Worm (Caenorhabditis elegans) whole organism, young adult: ENCODE results near the gene F46B3.1.
"Not testable (repeated sequence)": the region's sequence is repeated elsewhere in the genome, so short reads cannot be mapped to it uniquely, and the experiment has no call there.

Experiments used
- F22D6.2 ChIP-seq: sonication (generic microtip); optimal IDR thresholded peaks from 2 replicates; lab custom pipeline; 2016; ENCODE audit warnings: mild to moderate bottlenecking, missing genetic modification characterization, missing compliant biosample characterization
- K11D2.4 ChIP-seq: fragments of 200-800 bp; sonication (Bioruptor generic); IDR thresholded peaks from 2 replicates; pipeline ENCODE4 v1.3.6; 2022; ENCODE audit warnings: missing genetic modification reagents, missing genetic modification characterization, missing compliant biosample characterization
- ceh-79 ChIP-seq: sonication (generic microtip); optimal IDR thresholded peaks from 2 replicates; lab custom pipeline; 2017; ENCODE audit warnings: mild to moderate bottlenecking, missing genetic modification characterization, missing compliant biosample characterization
- dpl-1 ChIP-seq: fragments of 150-350 bp; optimal IDR thresholded peaks from 2 replicates; lab custom pipeline; 2014; ENCODE audit warnings: missing biosample characterization, missing genetic modification reagents, missing genetic modification characterization
- ets-4 ChIP-seq: fragments of 200-800 bp; sonication (Bioruptor generic); optimal IDR thresholded peaks from 2 replicates; lab custom pipeline; 2018; ENCODE audit warnings: mild to moderate bottlenecking, missing genetic modification characterization, missing compliant biosample characterization
- madf-6 ChIP-seq: fragments of 200-800 bp; sonication (Bioruptor generic); IDR thresholded peaks from 2 replicates; pipeline ENCODE4 v1.3.6; 2022; ENCODE audit warnings: missing genetic modification reagents, missing genetic modification characterization, missing compliant biosample characterization
- mxl-1 ChIP-seq: sonication (generic microtip); optimal IDR thresholded peaks from 2 replicates; lab custom pipeline; 2016; ENCODE audit warnings: missing genetic modification characterization, missing compliant biosample characterization
- repo-1 ChIP-seq: sonication (generic microtip); optimal IDR thresholded peaks from 2 replicates; lab custom pipeline; 2017; ENCODE audit warnings: mild to moderate bottlenecking, missing genetic modification characterization, missing compliant biosample characterization

- not testable (repeated sequence) for TF ChIP-seq mxl-1 (tag; lab: Kevin White, UChicago); dpl-1 (GFP tag; lab: Kevin White, UChicago); ceh-79 (tag; lab: Kevin White, UChicago); madf-6 (GFP tag; lab: Robert Waterston, UW); F22D6.2 (tag; lab: Kevin White, UChicago); ets-4 (GFP tag; lab: Kevin White, UChicago); repo-1 (tag; lab: Kevin White, UChicago); K11D2.4 (GFP tag; lab: Robert Waterston, UW)
These were observed 28.0 kb downstream of the F46B3.1 start, which contains the start of gene F26F2.4 for ce11 chrV:20568995-20569394.
